Worm (Caenorhabditis elegans): Measurements from ENCODE around the gene ceh-99.

ce11 chrII:12527947-12528346 lies 8.2 kb downstream of the ceh-99 start, which contains the start of gene srx-119:
- TF ChIP-seq lsy-2 (tag; optimal IDR thresholded peaks at IDR 0.05), result no peak
- TF ChIP-seq egl-27 (tag; optimal IDR thresholded peaks at IDR 0.05), result no peak
- no peak for TF ChIP-seq nhr-10 (tag; optimal IDR thresholded peaks at IDR 0.05)
- TF ChIP-seq ztf-4 (tag; optimal IDR thresholded peaks at IDR 0.05), result no peak
